Fruit fly (Drosophila melanogaster) whole organism, pupa: ENCODE results near the gene cyr.

Experiments used
- CG13204 ChIP-seq: fragments of 200-800 bp; sonication (Bioruptor generic); optimal IDR thresholded peaks from 2 replicates; lab custom pipeline; 2018; ENCODE audit warnings: missing biosample characterization, mild to moderate bottlenecking, missing genetic modification characterization, moderate library complexity
- CG14655 ChIP-seq: fragments of 200-800 bp; sonication (Bioruptor generic); optimal IDR thresholded peaks from 3 replicates; lab custom pipeline; 2017; ENCODE audit warnings: mild to moderate bottlenecking, missing biosample characterization, missing genetic modification reagents, missing genetic modification characterization
- CG8301 ChIP-seq: fragments of 200-800 bp; sonication (Bioruptor generic); optimal IDR thresholded peaks from 2 replicates; lab custom pipeline; 2018; ENCODE audit warnings: missing biosample characterization, mild to moderate bottlenecking, missing genetic modification characterization
- D1 ChIP-seq: fragments of 200-800 bp; sonication (Bioruptor generic); optimal IDR thresholded peaks from 2 replicates; lab custom pipeline; 2018; ENCODE audit warnings: missing biosample characterization, mild to moderate bottlenecking, missing genetic modification characterization, moderate library complexity
- EcR ChIP-seq: fragments of 200-800 bp; sonication (Bioruptor generic); optimal IDR thresholded peaks from 3 replicates; lab custom pipeline; 2019; ENCODE audit warnings: missing biosample characterization, missing genetic modification characterization, mild to moderate bottlenecking, moderate library complexity, missing genetic modification reagents
- Pif1A ChIP-seq: fragments of 200-800 bp; sonication (Bioruptor generic); optimal IDR thresholded peaks from 3 replicates; lab custom pipeline; 2016; ENCODE audit warnings: missing biosample characterization, missing genetic modification characterization
- fd96Ca ChIP-seq: fragments of 200-800 bp; sonication (Bioruptor generic); IDR thresholded peaks from 3 replicates; pipeline ENCODE4 v1.3.6; 2022; ENCODE audit warnings: missing biosample characterization, missing genetic modification characterization
- gl ChIP-seq: fragments of 200-800 bp; sonication (Bioruptor generic); optimal IDR thresholded peaks from 2 replicates; lab custom pipeline; 2018; ENCODE audit warnings: missing biosample characterization, mild to moderate bottlenecking, missing genetic modification characterization

dm6 chrX:8135420-8135874 lies at the start of gene cyr, which contains the start of gene CG2120:
- TF ChIP-seq Pif1A (GFP tag; lab: Kevin White, UChicago) = no peak
- TF ChIP-seq gl = no peak
- TF ChIP-seq EcR (GFP tag; lab: Kevin White, UChicago) = no peak
- TF ChIP-seq CG13204 (GFP tag; lab: Kevin White, UChicago) = no peak
- no peak for TF ChIP-seq D1 (tag; lab: Kevin White, UChicago)
- TF ChIP-seq fd96Ca (GFP tag; lab: Robert Waterston, UW) = no peak
- no peak for TF ChIP-seq CG14655
- TF ChIP-seq CG8301 (tag; lab: Kevin White, UChicago) = no peak
